Fruit fly (Drosophila melanogaster): ENCODE results near the gene mus304.

Gene mus304

DNA sequence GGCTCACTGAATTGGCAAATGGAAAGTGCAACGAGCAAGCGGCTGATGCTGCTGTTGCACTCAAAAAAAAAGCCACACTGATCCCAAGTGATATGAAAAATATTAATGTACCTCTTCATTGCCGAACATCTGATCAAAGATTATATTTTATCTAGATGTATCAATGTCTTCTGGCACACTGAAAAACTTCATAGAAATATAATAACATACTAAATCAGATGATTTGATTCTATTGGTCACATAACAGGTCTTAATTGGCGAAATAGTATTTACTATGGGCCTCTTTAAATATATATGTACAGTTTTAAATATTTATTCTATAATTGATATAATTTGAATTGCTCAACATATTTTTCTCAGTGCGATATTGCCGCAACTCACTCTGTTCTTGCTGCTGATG, 12.9 kb upstream of the mus304 start (continued):
- TF ChIP-seq CG9797 (GFP tag; optimal IDR thresholded peaks at IDR 0.05) (no peak), CG18599 (GFP tag; optimal IDR thresholded peaks at IDR 0.05) (no peak), CG12104 (GFP tag; optimal IDR thresholded peaks at IDR 0.05) (no peak), CG8388 (GFP tag; optimal IDR thresholded peaks at IDR 0.05) (no peak), CG17829 (tag; optimal IDR thresholded peaks at IDR 0.05) (no peak), MESR4 (GFP tag; optimal IDR thresholded peaks at IDR 0.05) (no peak), B-H2 (GFP tag; optimal IDR thresholded peaks at IDR 0.05) (no peak), mld (GFP tag; IDR thresholded peaks at IDR 0.05; ENCODE audit: partially characterized antibody) (no peak), Drgx (GFP tag; IDR thresholded peaks at IDR 0.05) (peak; percentile 51; the same call in 1 of the 2 replicates), trh (GFP tag; optimal IDR thresholded peaks at IDR 0.05) (no peak), fru (optimal IDR thresholded peaks at IDR 0.05) (no peak), CG10431 (GFP tag; optimal IDR thresholded peaks at IDR 0.05) (no peak), peb (GFP tag; IDR thresholded peaks at IDR 0.05) (no peak), row (GFP tag; IDR thresholded peaks at IDR 0.05) (no peak), chm (GFP tag; IDR thresholded peaks at IDR 0.05) (no peak), CG16813 (GFP tag; IDR thresholded peaks at IDR 0.05; ENCODE audit: partially characterized antibody) (no peak), sug (tag; optimal IDR thresholded peaks at IDR 0.05) (no peak), CG4730 (GFP tag; IDR thresholded peaks at IDR 0.05) (no peak), CG14710 (tag; optimal IDR thresholded peaks at IDR 0.05) (no peak), ase (GFP tag; IDR thresholded peaks at IDR 0.05) (no peak), CG15269 (tag; optimal IDR thresholded peaks at IDR 0.05) (no peak), CG7786 (GFP tag; optimal IDR thresholded peaks at IDR 0.05) (no peak), CG1647 (GFP tag; optimal IDR thresholded peaks at IDR 0.05) (no peak), Deaf1 (tag; optimal IDR thresholded peaks at IDR 0.05) (no peak), sens (GFP tag) (no peak), Sox102F (GFP tag; optimal IDR thresholded peaks at IDR 0.05) (peak; percentile 36), Camta (GFP tag; optimal IDR thresholded peaks at IDR 0.05) (no peak), CG11695 (GFP tag; IDR thresholded peaks at IDR 0.05) (no peak), gem (tag; optimal IDR thresholded peaks at IDR 0.05) (peak; percentile 27), hbn (GFP tag; IDR thresholded peaks at IDR 0.05; ENCODE audit: partially characterized antibody) (no peak), cg (GFP tag; optimal IDR thresholded peaks at IDR 0.05) (no peak), CG9817 (tag; optimal IDR thresholded peaks at IDR 0.05) (no peak), cad (GFP tag; optimal IDR thresholded peaks at IDR 0.05) (no peak), wdn (GFP tag; IDR thresholded peaks at IDR 0.05) (no peak), Sry-β (GFP tag; optimal IDR thresholded peaks at IDR 0.05) (no peak), CG12299 (tag; optimal IDR thresholded peaks at IDR 0.05) (no peak), bsh (GFP tag; optimal IDR thresholded peaks at IDR 0.05) (peak; percentile 34 to 58), CG10462 (GFP tag; optimal IDR thresholded peaks at IDR 0.05) (no peak), CG16779 (GFP tag; IDR thresholded peaks at IDR 0.05) (no peak), mirr (GFP tag; optimal IDR thresholded peaks at IDR 0.05) (no peak), Blimp-1 (GFP tag; optimal IDR thresholded peaks at IDR 0.05) (peak; percentile 19), CG12942 (GFP tag; optimal IDR thresholded peaks at IDR 0.05) (no peak), Trl (optimal IDR thresholded peaks at IDR 0.05) (no peak), Trl (GFP tag; optimal IDR thresholded peaks at IDR 0.05) (no peak), knrl (GFP tag; IDR thresholded peaks at IDR 0.05; ENCODE audit: partially characterized antibody) (no peak), ash1 (GFP tag; optimal IDR thresholded peaks at IDR 0.05) (no peak), phol (tag; optimal IDR thresholded peaks at IDR 0.05) (peak; percentile 2), CG10979 (tag; optimal IDR thresholded peaks at IDR 0.05) (peak; percentile 6), CG4424 (GFP tag; optimal IDR thresholded peaks at IDR 0.05) (no peak), CG11504 (tag; optimal IDR thresholded peaks at IDR 0.05) (peak; percentile 6), CG17802 (tag; optimal IDR thresholded peaks at IDR 0.05) (no peak), Mad (GFP tag; optimal IDR thresholded peaks at IDR 0.05) (no peak)
